Fruit fly (Drosophila melanogaster) whole organism, embryonic: ENCODE results near the gene Miga.

Source experiments
- Awh ChIP-seq: fragments of 200-800 bp; sonication (Bioruptor generic); IDR thresholded peaks from 2 replicates; pipeline ENCODE4, ENCODE4 v1.3.6; 2022; ENCODE audit warnings: missing biosample characterization, missing genetic modification characterization
- BEAF-32 ChIP-seq: fragments of 200-800 bp; sonication (Bioruptor generic); optimal IDR thresholded peaks from 3 replicates; lab custom pipeline; 2017; ENCODE audit warnings: missing biosample characterization, missing genetic modification characterization, mild to moderate bottlenecking, moderate library complexity, missing genetic modification reagents
- C15 ChIP-seq: fragments of 200-800 bp; sonication (Bioruptor generic); IDR thresholded peaks from 3 replicates; pipeline ENCODE4 v1.3.6; 2022; ENCODE audit warnings: missing biosample characterization, missing genetic modification characterization
- CG10959 ChIP-seq: fragments of 200-800 bp; sonication (Bioruptor generic); IDR thresholded peaks from 2 replicates; pipeline ENCODE4 v1.3.6; 2022; ENCODE audit warnings: missing biosample characterization, missing genetic modification characterization
- CG11247 ChIP-seq: fragments of 200-800 bp; sonication (Bioruptor generic); IDR thresholded peaks from 2 replicates; pipeline ENCODE4 v1.3.6; 2022; ENCODE audit warnings: missing biosample characterization, missing genetic modification characterization
- CG12071 ChIP-seq: fragments of 200-800 bp; sonication (Bioruptor generic); optimal IDR thresholded peaks from 3 replicates; lab custom pipeline; 2018; ENCODE audit warnings: missing biosample characterization, mild to moderate bottlenecking, missing genetic modification characterization
- CG1233 ChIP-seq: fragments of 200-800 bp; sonication (Bioruptor generic); optimal IDR thresholded peaks from 4 replicates; lab custom pipeline; 2018; ENCODE audit warnings: missing biosample characterization, mild to moderate bottlenecking, missing genetic modification characterization
- CG12659 ChIP-seq: fragments of 200-800 bp; sonication (Bioruptor generic); optimal IDR thresholded peaks from 3 replicates; lab custom pipeline; 2017; ENCODE audit warnings: mild to moderate bottlenecking, missing biosample characterization, missing genetic modification reagents, missing genetic modification characterization
- CG13287 ChIP-seq: fragments of 200-800 bp; sonication (Bioruptor generic); IDR thresholded peaks from 2 replicates; pipeline ENCODE4 v1.3.6; 2022; ENCODE audit warnings: missing biosample characterization, missing genetic modification characterization; ENCODE audit not compliant: partially characterized antibody
- CG13775 ChIP-seq: fragments of 200-800 bp; sonication (Bioruptor generic); optimal IDR thresholded peaks from 3 replicates; lab custom pipeline; 2017; ENCODE audit warnings: missing biosample characterization, mild to moderate bottlenecking, missing genetic modification characterization
- CG15479 ChIP-seq: fragments of 200-800 bp; sonication (Bioruptor generic); optimal IDR thresholded peaks from 3 replicates; lab custom pipeline; 2019; ENCODE audit warnings: missing biosample characterization, mild to moderate bottlenecking, missing genetic modification characterization, moderate library complexity
- CG16813 ChIP-seq: fragments of 200-800 bp; sonication (Bioruptor generic); IDR thresholded peaks from 3 replicates; pipeline ENCODE4 v1.3.6; 2022; ENCODE audit warnings: missing biosample characterization, missing genetic modification characterization; ENCODE audit not compliant: partially characterized antibody
- CG17568 ChIP-seq: fragments of 200-800 bp; sonication (Bioruptor generic); optimal IDR thresholded peaks from 2 replicates; lab custom pipeline; 2018; ENCODE audit warnings: missing biosample characterization, mild to moderate bottlenecking, missing genetic modification characterization, moderate library complexity
- CG17829 ChIP-seq: fragments of 200-800 bp; optimal IDR thresholded peaks from 2 replicates; lab custom pipeline; 2019; ENCODE audit warnings: missing biosample characterization, mild to moderate bottlenecking, missing genetic modification characterization, moderate library complexity
- CG2678 ChIP-seq: fragments of 200-800 bp; sonication (Bioruptor generic); optimal IDR thresholded peaks from 3 replicates; lab custom pipeline; 2019; ENCODE audit warnings: missing biosample characterization, mild to moderate bottlenecking, missing genetic modification characterization, moderate library complexity
- CG30403 ChIP-seq: fragments of 200-800 bp; sonication (Bioruptor generic); optimal IDR thresholded peaks from 3 replicates; lab custom pipeline; 2016; ENCODE audit warnings: missing biosample characterization, missing genetic modification characterization
- CG3065 ChIP-seq: fragments of 200-800 bp; sonication (Bioruptor generic); optimal IDR thresholded peaks from 2 replicates; lab custom pipeline; 2016; ENCODE audit warnings: missing biosample characterization, missing genetic modification characterization
- CG32772 ChIP-seq: fragments of 200-800 bp; sonication (Bioruptor generic); IDR thresholded peaks from 2 replicates; pipeline ENCODE4 v1.3.6; 2022; ENCODE audit warnings: missing biosample characterization, missing genetic modification characterization
- CG33213 ChIP-seq: fragments of 200-800 bp; sonication (Bioruptor generic); optimal IDR thresholded peaks from 3 replicates; lab custom pipeline; 2016; ENCODE audit warnings: missing biosample characterization, missing genetic modification characterization
- CG43689 ChIP-seq: fragments of 200-800 bp; sonication (Bioruptor generic); IDR thresholded peaks from 2 replicates; pipeline ENCODE4 v1.3.6; 2022; ENCODE audit warnings: missing biosample characterization, missing genetic modification characterization
- CG6272 ChIP-seq: fragments of 200-800 bp; sonication (Bioruptor generic); IDR thresholded peaks from 2 replicates; pipeline ENCODE4 v1.3.6; 2022; ENCODE audit warnings: missing biosample characterization, missing genetic modification characterization
- CG8478 ChIP-seq: fragments of >200 bp; optimal IDR thresholded peaks from 2 replicates; lab custom pipeline; 2018
- CkIIα-i1 ChIP-seq: fragments of 200-800 bp; sonication (Bioruptor generic); IDR thresholded peaks from 2 replicates; pipeline ENCODE4 v1.3.6; 2022; ENCODE audit warnings: missing biosample characterization, missing genetic modification characterization
- Deaf1 ChIP-seq: fragments of 200-800 bp; optimal IDR thresholded peaks from 3 replicates; lab custom pipeline; 2019; ENCODE audit warnings: missing biosample characterization, mild to moderate bottlenecking, missing genetic modification characterization, moderate library complexity
- Dip2 ChIP-seq: fragments of 200-800 bp; sonication (Bioruptor generic); IDR thresholded peaks from 2 replicates; pipeline ENCODE4 v1.3.6; 2022; ENCODE audit warnings: missing biosample characterization, missing genetic modification characterization
- HLH4C ChIP-seq: fragments of 200-800 bp; sonication (Bioruptor generic); IDR thresholded peaks from 3 replicates; pipeline ENCODE4 v1.3.6; 2022; ENCODE audit warnings: missing biosample characterization, missing genetic modification characterization; ENCODE audit not compliant: partially characterized antibody
- Hr3 ChIP-seq: fragments of 200-800 bp; sonication (Bioruptor generic); optimal IDR thresholded peaks from 3 replicates; lab custom pipeline; 2016; ENCODE audit warnings: missing biosample characterization, missing genetic modification characterization
- Jarid2 ChIP-seq: fragments of 200-800 bp; sonication (Bioruptor generic); optimal IDR thresholded peaks from 3 replicates; lab custom pipeline; 2017; ENCODE audit warnings: mild to moderate bottlenecking, missing biosample characterization, missing genetic modification reagents, missing genetic modification characterization
- NC2β ChIP-seq: fragments of 200-800 bp; sonication (Bioruptor generic); optimal IDR thresholded peaks from 2 replicates; lab custom pipeline; 2016; ENCODE audit warnings: missing biosample characterization, missing genetic modification characterization
- Pdp1 ChIP-seq, 2 experiments: fragments of 200-800 bp; sonication (Bioruptor generic); optimal IDR thresholded peaks; 3 replicates each; lab custom pipeline; 2016; ENCODE audit warnings: missing biosample characterization in 2 of 2, missing genetic modification characterization in 2 of 2, mild to moderate bottlenecking in 1 of 2, moderate library complexity in 1 of 2
- Ssrp ChIP-seq: fragments of 200-800 bp; sonication (Bioruptor generic); optimal IDR thresholded peaks from 2 replicates; lab custom pipeline; 2018; ENCODE audit warnings: missing biosample characterization, mild to moderate bottlenecking, missing genetic modification characterization, moderate library complexity
- Xbp1 ChIP-seq: fragments of 200-800 bp; sonication (Bioruptor generic); optimal IDR thresholded peaks from 3 replicates; lab custom pipeline; 2016; ENCODE audit warnings: missing biosample characterization, mild to moderate bottlenecking, missing genetic modification characterization
- az2 ChIP-seq: fragments of 200-800 bp; sonication (Bioruptor generic); optimal IDR thresholded peaks from 3 replicates; lab custom pipeline; 2016; ENCODE audit warnings: missing biosample characterization, missing genetic modification characterization
- bigmax ChIP-seq: fragments of 200-800 bp; sonication (Bioruptor generic); optimal IDR thresholded peaks from 2 replicates; lab custom pipeline; 2018; ENCODE audit warnings: missing biosample characterization, mild to moderate bottlenecking, missing genetic modification characterization
- bowl ChIP-seq: fragments of 200-800 bp; sonication (Bioruptor generic); IDR thresholded peaks from 2 replicates; pipeline ENCODE4 v1.3.6; 2022; ENCODE audit warnings: missing biosample characterization, missing genetic modification characterization
- corto ChIP-seq: fragments of 200-800 bp; sonication (Bioruptor generic); optimal IDR thresholded peaks from 2 replicates; lab custom pipeline; 2016; ENCODE audit warnings: missing biosample characterization, mild to moderate bottlenecking, missing genetic modification characterization, moderate library complexity
- dmrt11E ChIP-seq: fragments of 200-800 bp; sonication (Bioruptor generic); optimal IDR thresholded peaks from 3 replicates; lab custom pipeline; 2018; ENCODE audit warnings: missing biosample characterization, mild to moderate bottlenecking, missing genetic modification characterization, moderate library complexity
- gce ChIP-seq: fragments of 200-800 bp; sonication (Bioruptor generic); IDR thresholded peaks from 3 replicates; pipeline ENCODE4 v1.3.6; 2022; ENCODE audit warnings: missing biosample characterization, missing genetic modification characterization
- hkb ChIP-seq, 2 experiments: fragments of 200-800 bp in 1 of 2; fragments of >200 bp in 1 of 2; sonication (Bioruptor generic) in 1 of 2; IDR thresholded peaks in 1 of 2; optimal IDR thresholded peaks in 1 of 2; 2 replicates each; pipeline versions ENCODE4 v1.3.6 to Lab custom; 2017 to 2022; ENCODE audit warnings: missing biosample characterization in 1 of 2, missing genetic modification characterization in 1 of 2
- psq ChIP-seq: fragments of 200-800 bp; sonication (Bioruptor generic); optimal IDR thresholded peaks from 2 replicates; lab custom pipeline; 2017; ENCODE audit warnings: missing biosample characterization, missing genetic modification characterization
- repo ChIP-seq: fragments of 200-800 bp; sonication (Bioruptor generic); optimal IDR thresholded peaks from 2 replicates; lab custom pipeline; 2016; ENCODE audit warnings: missing biosample characterization, missing genetic modification characterization
- run ChIP-seq: fragments of 200-800 bp; sonication (Bioruptor generic); optimal IDR thresholded peaks from 3 replicates; lab custom pipeline; 2018; ENCODE audit warnings: missing biosample characterization, mild to moderate bottlenecking, missing genetic modification characterization
- sc ChIP-seq, 3 experiments: fragments of >200 bp in 2 of 3; fragments of 200-800 bp in 1 of 3; sonication (Bioruptor generic) in 1 of 3; optimal IDR thresholded peaks; 2 replicates in 2 of 3; 3 replicates in 1 of 3; lab custom pipeline; 2017; ENCODE audit warnings: mild to moderate bottlenecking in 1 of 3, missing biosample characterization in 1 of 3, missing genetic modification characterization in 1 of 3, missing genetic modification reagents in 1 of 3
- sens ChIP-seq: fragments of 200-800 bp; sonication (Bioruptor generic); peaks from one replicate; lab custom pipeline; 2016; ENCODE audit warnings: missing biosample characterization, missing genetic modification characterization
- sim ChIP-seq: fragments of 200-800 bp; sonication (Bioruptor generic); IDR thresholded peaks from 2 replicates; pipeline ENCODE4 v1.3.6; 2022; ENCODE audit warnings: missing biosample characterization, missing genetic modification characterization
- sisA ChIP-seq: fragments of 200-800 bp; sonication (Bioruptor generic); IDR thresholded peaks from 2 replicates; pipeline ENCODE4 v1.3.6; 2022; ENCODE audit warnings: missing biosample characterization, missing genetic modification characterization
- slbo ChIP-seq: fragments of 200-800 bp; sonication (Bioruptor generic); IDR thresholded peaks from 2 replicates; pipeline ENCODE4 v1.3.6; 2022; ENCODE audit warnings: missing biosample characterization, missing genetic modification characterization
- wdn ChIP-seq: fragments of 200-800 bp; sonication (Bioruptor generic); IDR thresholded peaks from 2 replicates; pipeline ENCODE4 v1.3.6; 2022; ENCODE audit warnings: missing biosample characterization, missing genetic modification characterization

Gene Miga

DNA sequence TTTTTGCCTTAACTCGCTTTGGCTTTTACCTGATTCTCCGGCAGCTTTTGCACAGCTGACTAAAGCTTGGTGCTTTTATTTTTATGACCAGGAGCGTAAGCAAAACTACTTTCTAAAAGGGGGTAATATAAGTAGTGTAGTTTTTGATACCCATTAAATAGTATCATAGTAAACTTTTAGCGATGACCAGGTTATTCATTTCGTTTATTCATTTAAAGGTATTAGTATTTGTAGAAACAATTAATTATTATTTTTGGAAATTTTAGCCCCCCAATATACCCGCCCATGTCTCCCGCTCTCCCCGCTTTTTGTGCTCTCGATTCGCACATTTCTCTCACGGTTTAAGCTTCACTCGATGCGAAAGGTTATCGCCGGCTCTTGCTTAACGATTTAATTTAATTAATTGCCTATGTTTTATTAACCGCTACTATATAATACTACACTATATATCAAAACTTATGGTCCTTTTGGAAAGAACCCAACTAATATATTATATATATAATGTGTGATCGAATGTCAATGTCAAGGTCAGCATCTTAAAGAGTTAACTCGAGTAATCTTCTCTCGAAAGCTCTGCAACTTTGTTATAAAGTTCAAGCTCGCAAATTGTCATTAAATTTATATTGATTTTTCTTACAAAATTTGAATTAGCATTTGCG is 26.9 kb upstream of the Miga start, which contains the start of gene Sptr (continued):
- TF ChIP-seq CG3065 (GFP tag; lab: Kevin White, UChicago) (peak; percentile 13), CG10959 (peak; percentile 31; the same call in 1 of the 2 replicates), run (tag; lab: Kevin White, UChicago) (peak; percentile 75), slbo (GFP tag; lab: Robert Waterston, UW) (peak; percentile 94), CG15479 (GFP tag; lab: Kevin White, UChicago) (no peak), sisA (GFP tag; lab: Robert Waterston, UW) (peak; percentile 81), CG2678 (tag; lab: Kevin White, UChicago) (peak; percentile 94), sc (optimal IDR thresholded peaks at IDR 0.05; lab: Kevin White, UChicago) (no peak), sc (GFP tag; optimal IDR thresholded peaks at IDR 0.05; lab: Kevin White, UChicago) (peak; percentile 28), C15 (GFP tag; lab: Robert Waterston, UW) (peak; percentile 79; the same call in 2 of the 3 replicates), sim (GFP tag; lab: Robert Waterston, UW) (peak; percentile 29; the same call in 1 of the 2 replicates), CG6272 (peak; percentile 89), corto (GFP tag; lab: Kevin White, UChicago) (peak; percentile 90), Awh (GFP tag; lab: Robert Waterston, UW) (peak; percentile 88), CG16813 (GFP tag; lab: Robert Waterston, UW) (no peak), CG1233 (GFP tag; lab: Kevin White, UChicago) (peak; percentile 80), psq (GFP tag; lab: Kevin White, UChicago) (peak; percentile 51), sens (GFP tag; lab: Kevin White, UChicago) (peak; percentile 90), Dip2 (GFP tag; lab: Robert Waterston, UW) (no peak), CG32772 (GFP tag; lab: Robert Waterston, UW) (peak; percentile 84), hkb (optimal IDR thresholded peaks at IDR 0.05; lab: Kevin White, UChicago) (no peak), hkb (GFP tag; IDR thresholded peaks at IDR 0.05; lab: Robert Waterston, UW) (peak; percentile 94), BEAF-32 (no peak), CG30403 (GFP tag; lab: Kevin White, UChicago) (peak; percentile 90), CkIIα-i1 (GFP tag; lab: Robert Waterston, UW) (no peak), bigmax (GFP tag; lab: Kevin White, UChicago) (no peak), CG12071 (GFP tag; lab: Kevin White, UChicago) (peak; percentile 73), CG11247 (GFP tag; lab: Robert Waterston, UW) (peak; percentile 86), CG13287 (0 out of 2 replicates have a peak, but pooled peaks have one; percentile 21), Ssrp (peak; percentile 70), Pdp1 (GFP tag; optimal IDR thresholded peaks at IDR 0.05; lab: Kevin White, UChicago) (peak; percentile 75 to 79), az2 (GFP tag; lab: Kevin White, UChicago) (peak; percentile 73), CG43689 (peak; percentile 44; the same call in 1 of the 2 replicates), CG12659 (GFP tag; lab: Kevin White, UChicago) (peak; percentile 92), HLH4C (no peak), Deaf1 (tag; lab: Kevin White, UChicago) (peak; percentile 67), CG17568 (GFP tag; lab: Kevin White, UChicago) (peak; percentile 83), CG8478 (no peak), repo (peak; percentile 59), Jarid2 (peak; percentile 52), bowl (GFP tag; lab: Robert Waterston, UW) (peak; percentile 84), NC2β (peak; percentile 17), CG13775 (peak; percentile 80), gce (GFP tag; lab: Robert Waterston, UW) (peak; percentile 78; the same call in 2 of the 3 replicates), Xbp1 (GFP tag; lab: Kevin White, UChicago) (peak; percentile 88), Hr3 (GFP tag; lab: Kevin White, UChicago) (peak; percentile 77), CG17829 (peak; percentile 80), CG33213 (peak; percentile 62), wdn (peak; percentile 86), dmrt11E (tag; lab: Kevin White, UChicago) (no peak)
